Worm (Caenorhabditis elegans) whole organism, L2 larva: ENCODE measurements around the gene fbxa-85.

Experiments
- ama-1 ChIP-seq: fragments of 150-350 bp; optimal IDR thresholded peaks from 2 replicates; lab custom pipeline; 2018; ENCODE audit warnings: inconsistent platforms
- ceh-82 ChIP-seq: fragments of 150-350 bp; optimal IDR thresholded peaks from 2 replicates; lab custom pipeline; 2014; ENCODE audit warnings: missing biosample characterization, missing genetic modification characterization
- egl-27 ChIP-seq: sonication (generic microtip); optimal IDR thresholded peaks from 3 replicates; lab custom pipeline; 2017; ENCODE audit warnings: missing biosample characterization, missing genetic modification reagents, missing genetic modification characterization
- elt-1 ChIP-seq: fragments of 150-350 bp; optimal IDR thresholded peaks from 2 replicates; lab custom pipeline; 2014; ENCODE audit warnings: missing biosample characterization, missing genetic modification characterization
- elt-3 ChIP-seq: sonication (generic microtip); optimal IDR thresholded peaks from 2 replicates; lab custom pipeline; 2017; ENCODE audit warnings: missing biosample characterization, missing genetic modification characterization
- fos-1 ChIP-seq: fragments of 150-350 bp; optimal IDR thresholded peaks from 2 replicates; lab custom pipeline; 2014; ENCODE audit warnings: missing biosample characterization, missing genetic modification characterization
- lin-39 ChIP-seq: fragments of 150-350 bp; optimal IDR thresholded peaks from 2 replicates; lab custom pipeline; 2014; ENCODE audit warnings: missing biosample characterization, missing genetic modification reagents, missing genetic modification characterization
- mab-5 ChIP-seq: fragments of 150-350 bp; optimal IDR thresholded peaks from 2 replicates; lab custom pipeline; 2014; ENCODE audit warnings: missing biosample characterization, missing genetic modification characterization
- nhr-12 ChIP-seq: fragments of 150-350 bp; optimal IDR thresholded peaks from 2 replicates; lab custom pipeline; 2014; ENCODE audit warnings: missing biosample characterization, missing genetic modification characterization
- nhr-25 ChIP-seq: fragments of 150-350 bp; sonication (generic microtip); optimal IDR thresholded peaks from 3 replicates; lab custom pipeline; 2014; ENCODE audit warnings: missing biosample characterization, missing genetic modification characterization
- unc-39 ChIP-seq: fragments of 150-350 bp; optimal IDR thresholded peaks from 2 replicates; lab custom pipeline; 2014; ENCODE audit warnings: missing biosample characterization, missing genetic modification characterization
- ztf-4 ChIP-seq: fragments of 150-350 bp; optimal IDR thresholded peaks from 2 replicates; lab custom pipeline; 2014; ENCODE audit warnings: missing biosample characterization, missing genetic modification characterization

- peak; percentile 87 for TF ChIP-seq fos-1 (tag; lab: Kevin White, UChicago)
- TF ChIP-seq unc-39 (tag; lab: Kevin White, UChicago) = no peak
- TF ChIP-seq nhr-25 (tag; lab: Kevin White, UChicago) = no peak
- no peak for TF ChIP-seq ama-1 (lab: Kevin White, UChicago)
- no peak for TF ChIP-seq mab-5 (tag; lab: Kevin White, UChicago)
- TF ChIP-seq ztf-4 (tag; lab: Kevin White, UChicago) = no peak
- TF ChIP-seq elt-1 (tag; lab: Kevin White, UChicago) = no peak
- TF ChIP-seq nhr-12 (tag; lab: Kevin White, UChicago) = no peak
- no peak for TF ChIP-seq elt-3 (tag; lab: Kevin White, UChicago)
- no peak for TF ChIP-seq ceh-82
- TF ChIP-seq egl-27 (tag; lab: Kevin White, UChicago) = no peak
- TF ChIP-seq lin-39 (tag; lab: Kevin White, UChicago) = no peak
Measured at ce11 chrV:17243016-17243415, 16.0 kb upstream of the fbxa-85 start.
